Fruit fly (Drosophila melanogaster) whole organism, embryonic: ENCODE measurements around the gene mino.

Source experiments
- Asciz ChIP-seq: fragments of 200-800 bp; sonication (Bioruptor generic); optimal IDR thresholded peaks from 2 replicates; lab custom pipeline; 2017; ENCODE audit warnings: missing biosample characterization, mild to moderate bottlenecking, missing genetic modification characterization, missing genetic modification reagents
- CG10147 ChIP-seq: fragments of 200-800 bp; sonication (Bioruptor generic); optimal IDR thresholded peaks from 2 replicates; lab custom pipeline; 2019; ENCODE audit warnings: missing biosample characterization, mild to moderate bottlenecking, missing genetic modification characterization, moderate library complexity
- CG10274 ChIP-seq: fragments of 200-800 bp; sonication (Bioruptor generic); optimal IDR thresholded peaks from 3 replicates; lab custom pipeline; 2017; ENCODE audit warnings: missing biosample characterization, mild to moderate bottlenecking, missing genetic modification characterization
- CG12071 ChIP-seq: fragments of 200-800 bp; sonication (Bioruptor generic); optimal IDR thresholded peaks from 3 replicates; lab custom pipeline; 2018; ENCODE audit warnings: missing biosample characterization, mild to moderate bottlenecking, missing genetic modification characterization
- CG13296 ChIP-seq: fragments of 200-800 bp; sonication (Bioruptor generic); optimal IDR thresholded peaks from 3 replicates; lab custom pipeline; 2018; ENCODE audit warnings: missing biosample characterization, mild to moderate bottlenecking, missing genetic modification characterization
- CG13775 ChIP-seq: fragments of 200-800 bp; sonication (Bioruptor generic); optimal IDR thresholded peaks from 3 replicates; lab custom pipeline; 2017; ENCODE audit warnings: missing biosample characterization, mild to moderate bottlenecking, missing genetic modification characterization
- CG14710 ChIP-seq: fragments of 200-800 bp; sonication (Bioruptor generic); optimal IDR thresholded peaks from 3 replicates; lab custom pipeline; 2019; ENCODE audit warnings: missing biosample characterization, mild to moderate bottlenecking, missing genetic modification characterization, moderate library complexity
- CG15479 ChIP-seq: fragments of 200-800 bp; sonication (Bioruptor generic); optimal IDR thresholded peaks from 3 replicates; lab custom pipeline; 2019; ENCODE audit warnings: missing biosample characterization, mild to moderate bottlenecking, missing genetic modification characterization, moderate library complexity
- CG17359 ChIP-seq: fragments of 200-800 bp; sonication (Bioruptor generic); optimal IDR thresholded peaks from 3 replicates; lab custom pipeline; 2018; ENCODE audit warnings: missing biosample characterization, mild to moderate bottlenecking, missing genetic modification characterization, moderate library complexity
- CG17385 ChIP-seq: fragments of 200-800 bp; sonication (Bioruptor generic); optimal IDR thresholded peaks from 3 replicates; lab custom pipeline; 2018; ENCODE audit warnings: missing biosample characterization, mild to moderate bottlenecking, missing genetic modification characterization
- CG17829 ChIP-seq: fragments of 200-800 bp; optimal IDR thresholded peaks from 2 replicates; lab custom pipeline; 2019; ENCODE audit warnings: missing biosample characterization, mild to moderate bottlenecking, missing genetic modification characterization, moderate library complexity
- CG18262 ChIP-seq: fragments of 200-800 bp; optimal IDR thresholded peaks from 3 replicates; lab custom pipeline; 2019; ENCODE audit warnings: missing biosample characterization, mild to moderate bottlenecking, missing genetic modification characterization, moderate library complexity
- CG18599 ChIP-seq: fragments of 200-800 bp; sonication (Bioruptor generic); optimal IDR thresholded peaks from 3 replicates; lab custom pipeline; 2017; ENCODE audit warnings: missing biosample characterization, missing genetic modification characterization, mild to moderate bottlenecking, moderate library complexity, missing genetic modification reagents
- CG2120 ChIP-seq: fragments of 200-800 bp; sonication (Bioruptor generic); optimal IDR thresholded peaks from 3 replicates; lab custom pipeline; 2016; ENCODE audit warnings: missing biosample characterization, missing genetic modification characterization
- CG30403 ChIP-seq: fragments of 200-800 bp; sonication (Bioruptor generic); optimal IDR thresholded peaks from 3 replicates; lab custom pipeline; 2016; ENCODE audit warnings: missing biosample characterization, missing genetic modification characterization
- CG3281 ChIP-seq: fragments of 200-800 bp; sonication (Bioruptor generic); optimal IDR thresholded peaks from 3 replicates; lab custom pipeline; 2017; ENCODE audit warnings: missing biosample characterization, mild to moderate bottlenecking, missing genetic modification characterization
- CG33557 ChIP-seq: fragments of 200-800 bp; sonication (Bioruptor generic); optimal IDR thresholded peaks from 2 replicates; lab custom pipeline; 2019; ENCODE audit warnings: missing biosample characterization, mild to moderate bottlenecking, missing genetic modification characterization, moderate library complexity
- CG9727 ChIP-seq: fragments of 200-800 bp; sonication (Bioruptor generic); optimal IDR thresholded peaks from 3 replicates; lab custom pipeline; 2017; ENCODE audit warnings: missing biosample characterization, mild to moderate bottlenecking, missing genetic modification characterization
- D ChIP-seq, 2 experiments: fragments of 200-800 bp in 1 of 2; fragments of >200 bp in 1 of 2; sonication (Bioruptor generic) in 1 of 2; optimal IDR thresholded peaks; 2 replicates in 1 of 2; 3 replicates in 1 of 2; lab custom pipeline; 2017; ENCODE audit warnings: mild to moderate bottlenecking in 1 of 2, missing biosample characterization in 1 of 2, missing genetic modification characterization in 1 of 2, missing genetic modification reagents in 1 of 2
- D19A ChIP-seq: fragments of 200-800 bp; optimal IDR thresholded peaks from 3 replicates; lab custom pipeline; 2019; ENCODE audit warnings: missing biosample characterization, mild to moderate bottlenecking, missing genetic modification characterization, moderate library complexity
- Dp ChIP-seq: fragments of 200-800 bp; sonication (Bioruptor generic); optimal IDR thresholded peaks from 2 replicates; lab custom pipeline; 2018; ENCODE audit warnings: missing biosample characterization, mild to moderate bottlenecking, missing genetic modification characterization, moderate library complexity
- Ets97D ChIP-seq: fragments of 200-800 bp; sonication (Bioruptor generic); optimal IDR thresholded peaks from 3 replicates; lab custom pipeline; 2016; ENCODE audit warnings: missing biosample characterization, missing genetic modification characterization
- Fer1 ChIP-seq: fragments of 200-800 bp; sonication (Bioruptor generic); optimal IDR thresholded peaks from 2 replicates; lab custom pipeline; 2017; ENCODE audit warnings: missing biosample characterization, mild to moderate bottlenecking, missing genetic modification characterization
- Fer2 ChIP-seq: fragments of 200-800 bp; sonication (Bioruptor generic); optimal IDR thresholded peaks from 2 replicates; lab custom pipeline; 2018; ENCODE audit warnings: missing biosample characterization, mild to moderate bottlenecking, missing genetic modification characterization, moderate library complexity
- Fer3 ChIP-seq: fragments of 200-800 bp; sonication (Bioruptor generic); optimal IDR thresholded peaks from 2 replicates; lab custom pipeline; 2018; ENCODE audit warnings: missing biosample characterization, mild to moderate bottlenecking, missing genetic modification characterization, moderate library complexity
- Gug ChIP-seq: fragments of 200-800 bp; sonication (Bioruptor generic); IDR thresholded peaks from 4 replicates; pipeline ENCODE4 v1.3.6; 2022; ENCODE audit warnings: missing biosample characterization, missing genetic modification characterization
- HmgZ ChIP-seq: fragments of 200-800 bp; sonication (Bioruptor generic); optimal IDR thresholded peaks from 2 replicates; lab custom pipeline; 2018; ENCODE audit warnings: missing biosample characterization, mild to moderate bottlenecking, missing genetic modification characterization
- Hr3 ChIP-seq: fragments of 200-800 bp; sonication (Bioruptor generic); optimal IDR thresholded peaks from 3 replicates; lab custom pipeline; 2016; ENCODE audit warnings: missing biosample characterization, missing genetic modification characterization
- MBD-R2 ChIP-seq: fragments of 200-800 bp; sonication (Bioruptor generic); IDR thresholded peaks from 2 replicates; pipeline ENCODE4 v1.3.6; 2022; ENCODE audit warnings: missing biosample characterization, missing genetic modification characterization
- Mrtf ChIP-seq: fragments of 200-800 bp; sonication (Bioruptor generic); IDR thresholded peaks from 3 replicates; pipeline ENCODE4 v1.3.6; 2022; ENCODE audit warnings: missing biosample characterization, missing genetic modification characterization
- Nf-YC ChIP-seq: fragments of 200-800 bp; optimal IDR thresholded peaks from 3 replicates; lab custom pipeline; 2019; ENCODE audit warnings: missing biosample characterization, mild to moderate bottlenecking, missing genetic modification characterization, moderate library complexity
- NfI ChIP-seq: fragments of 200-800 bp; sonication (Bioruptor generic); optimal IDR thresholded peaks from 3 replicates; lab custom pipeline; 2018; ENCODE audit warnings: missing biosample characterization, mild to moderate bottlenecking, missing genetic modification characterization, moderate library complexity
- Rfx ChIP-seq: fragments of 200-800 bp; sonication (Bioruptor generic); IDR thresholded peaks from 2 replicates; pipeline ENCODE4 v1.3.6; 2022; ENCODE audit warnings: missing biosample characterization, missing genetic modification characterization
- Six4 ChIP-seq: fragments of 200-800 bp; sonication (Bioruptor generic); optimal IDR thresholded peaks from 2 replicates; lab custom pipeline; 2016; ENCODE audit warnings: missing biosample characterization, missing genetic modification characterization
- YL-1 ChIP-seq: fragments of 200-800 bp; sonication (Bioruptor generic); optimal IDR thresholded peaks from 3 replicates; lab custom pipeline; 2017; ENCODE audit warnings: missing biosample characterization, mild to moderate bottlenecking, missing genetic modification characterization
- cad ChIP-seq: fragments of >200 bp; optimal IDR thresholded peaks from 2 replicates; lab custom pipeline; 2017; ENCODE audit warnings: missing biosample characterization, missing genetic modification characterization
- caup ChIP-seq: fragments of 200-800 bp; sonication (Bioruptor generic); optimal IDR thresholded peaks from 3 replicates; lab custom pipeline; 2017; ENCODE audit warnings: missing biosample characterization, mild to moderate bottlenecking, missing genetic modification characterization, moderate library complexity; ENCODE audit not compliant: severe bottlenecking
- eve ChIP-seq, 2 experiments: fragments of >200 bp; optimal IDR thresholded peaks; 2 replicates each; lab custom pipeline; 2017; ENCODE audit warnings: missing biosample characterization in 2 of 2, missing genetic modification characterization in 2 of 2
- kay ChIP-seq: fragments of 200-800 bp; sonication (Bioruptor generic); optimal IDR thresholded peaks from 2 replicates; lab custom pipeline; 2016; ENCODE audit warnings: missing biosample characterization, missing genetic modification characterization
- kni ChIP-seq: fragments of 200-800 bp; sonication (Bioruptor generic); optimal IDR thresholded peaks from 3 replicates; lab custom pipeline; 2017; ENCODE audit warnings: mild to moderate bottlenecking, missing biosample characterization, missing genetic modification reagents, missing genetic modification characterization
- lola ChIP-seq, 3 experiments: fragments of >200 bp in 2 of 3; fragments of 200-800 bp in 1 of 3; sonication (Bioruptor generic) in 1 of 3; optimal IDR thresholded peaks; 2 replicates each; lab custom pipeline; 2017 to 2019; ENCODE audit warnings: missing biosample characterization in 3 of 3, missing genetic modification characterization in 3 of 3, mild to moderate bottlenecking in 1 of 3, moderate library complexity in 1 of 3
- pzg ChIP-seq: fragments of 200-800 bp; sonication (Bioruptor generic); optimal IDR thresholded peaks from 3 replicates; lab custom pipeline; 2018; ENCODE audit warnings: missing biosample characterization, mild to moderate bottlenecking, missing genetic modification characterization, moderate library complexity
- scrt ChIP-seq: fragments of 200-800 bp; sonication (Bioruptor generic); optimal IDR thresholded peaks from 2 replicates; lab custom pipeline; 2018; ENCODE audit warnings: missing biosample characterization, mild to moderate bottlenecking, missing genetic modification characterization, moderate library complexity
- sens ChIP-seq: fragments of 200-800 bp; sonication (Bioruptor generic); peaks from one replicate; lab custom pipeline; 2016; ENCODE audit warnings: missing biosample characterization, missing genetic modification characterization
- sr ChIP-seq: fragments of 200-800 bp; sonication (Bioruptor generic); IDR thresholded peaks from 3 replicates; pipeline ENCODE4 v1.3.6; 2022; ENCODE audit warnings: missing biosample characterization, missing genetic modification characterization
- trem ChIP-seq: fragments of 200-800 bp; optimal IDR thresholded peaks from 3 replicates; lab custom pipeline; 2019; ENCODE audit warnings: missing biosample characterization, mild to moderate bottlenecking, missing genetic modification characterization, moderate library complexity
- trh ChIP-seq: fragments of 200-800 bp; sonication (Bioruptor generic); optimal IDR thresholded peaks from 2 replicates; lab custom pipeline; 2016; ENCODE audit warnings: missing biosample characterization, missing genetic modification characterization
- twi ChIP-seq: fragments of 200-800 bp; optimal IDR thresholded peaks from 2 replicates; lab custom pipeline; 2019; ENCODE audit warnings: missing biosample characterization, mild to moderate bottlenecking, missing genetic modification characterization, moderate library complexity
- unpg ChIP-seq: fragments of 200-800 bp; sonication (Bioruptor generic); optimal IDR thresholded peaks from 3 replicates; lab custom pipeline; 2018; ENCODE audit warnings: missing biosample characterization, mild to moderate bottlenecking, missing genetic modification characterization, moderate library complexity

mino gene

dm6 chr3R:27919385-27919789, 5.6 kb upstream of the mino start, which contains the start of gene Boh1 (continued):
- TF ChIP-seq Hr3 (GFP tag; lab: Kevin White, UChicago) = peak; percentile 12
- peak; percentile 23 for TF ChIP-seq Ets97D
- no peak for TF ChIP-seq CG18599 (GFP tag; lab: Kevin White, UChicago)
- peak; percentile 26 for TF ChIP-seq CG13775
- peak; percentile 70 for TF ChIP-seq CG17829 (tag; lab: Kevin White, UChicago)
- TF ChIP-seq CG15479 = peak; percentile 25
- peak; percentile 12 for TF ChIP-seq CG9727 (GFP tag; lab: Kevin White, UChicago)
- TF ChIP-seq kay (GFP tag; lab: Kevin White, UChicago) = no peak
- TF ChIP-seq Six4 (GFP tag; lab: Kevin White, UChicago) = no peak
- TF ChIP-seq CG17385 = peak; percentile 52
- TF ChIP-seq trem (tag; lab: Kevin White, UChicago) = peak; percentile 65
- TF ChIP-seq CG14710 (tag; lab: Kevin White, UChicago) = peak; percentile 51
- peak; percentile 26 for TF ChIP-seq CG17359 (tag; lab: Kevin White, UChicago)
- TF ChIP-seq Dp = peak; percentile 6
- TF ChIP-seq CG33557 (GFP tag; lab: Kevin White, UChicago) = peak; percentile 37
- peak; percentile 40 for TF ChIP-seq D19A
- peak; percentile 32 for TF ChIP-seq Fer2
- peak; percentile 16 for TF ChIP-seq NfI (GFP tag; lab: Kevin White, UChicago)
- no peak for TF ChIP-seq CG10274 (GFP tag; lab: Kevin White, UChicago)
- TF ChIP-seq caup (GFP tag; lab: Kevin White, UChicago) = peak; percentile 15
- TF ChIP-seq sens = peak; percentile 68
- peak; percentile 47 for TF ChIP-seq CG18262
- TF ChIP-seq Fer1 (GFP tag; lab: Kevin White, UChicago) = peak; percentile 53
- 0 out of 2 replicates have a peak, but pooled peaks have one; percentile 13 for TF ChIP-seq Rfx (GFP tag; lab: Robert Waterston, UW)
- TF ChIP-seq lola (GFP tag; optimal IDR thresholded peaks at IDR 0.05; lab: Kevin White, UChicago) = peak in 1 of 3 experiments; percentile 23
- TF ChIP-seq pzg (GFP tag; lab: Kevin White, UChicago) = peak; percentile 15
- TF ChIP-seq Nf-YC = peak; percentile 59
- no peak for TF ChIP-seq cad
- peak; percentile 37 for TF ChIP-seq CG30403 (GFP tag; lab: Kevin White, UChicago)
- TF ChIP-seq unpg = peak; percentile 21
- peak; percentile 8 for TF ChIP-seq CG10147 (GFP tag; lab: Kevin White, UChicago)
- TF ChIP-seq HmgZ (tag; lab: Kevin White, UChicago) = peak; percentile 34
- no peak for TF ChIP-seq eve (GFP tag; optimal IDR thresholded peaks at IDR 0.05; lab: Kevin White, UChicago)
- no peak for TF ChIP-seq Asciz (GFP tag; lab: Kevin White, UChicago)
- no peak for TF ChIP-seq D (optimal IDR thresholded peaks at IDR 0.05; lab: Kevin White, UChicago)
- TF ChIP-seq D (GFP tag; optimal IDR thresholded peaks at IDR 0.05; lab: Kevin White, UChicago) = no peak
- peak; percentile 56 for TF ChIP-seq CG13296 (GFP tag; lab: Kevin White, UChicago)
- peak; percentile 8 for TF ChIP-seq twi (tag; lab: Kevin White, UChicago)
- peak; percentile 16 for TF ChIP-seq CG3281 (GFP tag; lab: Kevin White, UChicago)
- TF ChIP-seq CG2120 = peak; percentile 3
- TF ChIP-seq Mrtf = no peak
- TF ChIP-seq scrt (GFP tag; lab: Kevin White, UChicago) = peak; percentile 21
- peak; percentile 53; the same call in 1 of the 2 replicates for TF ChIP-seq MBD-R2 (GFP tag; lab: Robert Waterston, UW)
- TF ChIP-seq CG12071 (GFP tag; lab: Kevin White, UChicago) = no peak
- TF ChIP-seq YL-1 = peak; percentile 21
- TF ChIP-seq Gug (GFP tag; lab: Robert Waterston, UW) = no peak
- TF ChIP-seq kni = no peak
- peak; percentile 17 for TF ChIP-seq Fer3
- no peak for TF ChIP-seq sr (GFP tag; lab: Robert Waterston, UW)
- TF ChIP-seq trh = no peak
